Worm (Caenorhabditis elegans) whole organism, early embryonic: ENCODE data around the gene pho-4.

Source experiments
- ets-7 ChIP-seq: sonication (generic microtip); optimal IDR thresholded peaks from 2 replicates; lab custom pipeline; 2016; ENCODE audit warnings: missing genotype, missing genetic modification characterization, missing compliant biosample characterization
- tbx-11 ChIP-seq: fragments of 200-800 bp; sonication (Bioruptor generic); IDR thresholded peaks from 2 replicates; pipeline ENCODE4 v1.3.6; 2022; ENCODE audit warnings: missing genetic modification characterization, missing compliant biosample characterization
- tbx-37 ChIP-seq: fragments of 200-800 bp; sonication (Bioruptor generic); conservative IDR thresholded peaks from 2 replicates; pipeline ENCODE4 v1.3.6; 2022; ENCODE audit warnings: missing genetic modification reagents, missing genetic modification characterization, missing compliant biosample characterization

DNA sequence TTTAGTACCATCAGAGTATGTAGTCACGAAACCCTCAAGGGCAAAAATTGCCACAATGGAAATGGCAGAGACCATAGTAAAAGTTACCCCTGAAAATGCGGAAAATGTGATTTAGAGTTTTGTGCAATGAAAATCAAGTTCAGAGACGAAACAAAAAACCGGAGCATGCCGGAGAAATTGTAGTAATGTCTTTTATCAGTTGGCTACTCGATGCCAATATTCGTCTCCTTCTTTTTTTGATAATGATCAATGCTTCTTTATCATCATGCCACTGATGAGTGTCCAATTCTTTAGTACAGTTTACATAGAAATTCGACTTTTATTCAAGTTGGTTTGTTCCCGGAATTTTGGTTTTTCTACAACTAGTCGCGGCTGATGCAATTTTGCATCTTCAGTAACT is 2.5 kb downstream of the pho-4 start, which contains the start of gene pho-1:
- no peak for TF ChIP-seq tbx-37 (GFP tag; lab: Robert Waterston, UW)
- no peak for TF ChIP-seq tbx-11 (GFP tag; lab: Robert Waterston, UW)
- TF ChIP-seq ets-7, result no peak
